Worm (Caenorhabditis elegans): ENCODE measurements around the gene sdz-27.
A peak's percentile ranks its signal among the peaks of the same experiment; 100 is the strongest.

- no peak for TF ChIP-seq snpc-4 (tag; optimal IDR thresholded peaks at IDR 0.05)
- no peak for TF ChIP-seq lsy-12 (tag; optimal IDR thresholded peaks at IDR 0.05)
- no peak for TF ChIP-seq lin-39 (tag; optimal IDR thresholded peaks at IDR 0.05)
- TF ChIP-seq unc-62 (GFP tag; optimal IDR thresholded peaks at IDR 0.05): no peak
- peak; percentile 53 for TF ChIP-seq elt-2 (tag; optimal IDR thresholded peaks at IDR 0.05)
- TF ChIP-seq ceh-82 (tag; optimal IDR thresholded peaks at IDR 0.05): no peak
- TF ChIP-seq nhr-11 (tag; optimal IDR thresholded peaks at IDR 0.05): no peak
- no peak for TF ChIP-seq pha-4 (tag; optimal IDR thresholded peaks at IDR 0.05)
- no peak for TF ChIP-seq skn-1 (tag; optimal IDR thresholded peaks at IDR 0.05)
- TF ChIP-seq egl-5 (tag; optimal IDR thresholded peaks at IDR 0.05): no peak
Measured at ce11 chrIV:11230069-11230468, 43.2 kb downstream of the sdz-27 start, which contains the start of gene best-7.

All from whole organism, L3 larva.